Fruit fly (Drosophila melanogaster): ENCODE measurements around the gene SmydA-8.
A peak's percentile ranks its signal among the peaks of the same experiment; 100 is the strongest.

SmydA-8 gene

DNA sequence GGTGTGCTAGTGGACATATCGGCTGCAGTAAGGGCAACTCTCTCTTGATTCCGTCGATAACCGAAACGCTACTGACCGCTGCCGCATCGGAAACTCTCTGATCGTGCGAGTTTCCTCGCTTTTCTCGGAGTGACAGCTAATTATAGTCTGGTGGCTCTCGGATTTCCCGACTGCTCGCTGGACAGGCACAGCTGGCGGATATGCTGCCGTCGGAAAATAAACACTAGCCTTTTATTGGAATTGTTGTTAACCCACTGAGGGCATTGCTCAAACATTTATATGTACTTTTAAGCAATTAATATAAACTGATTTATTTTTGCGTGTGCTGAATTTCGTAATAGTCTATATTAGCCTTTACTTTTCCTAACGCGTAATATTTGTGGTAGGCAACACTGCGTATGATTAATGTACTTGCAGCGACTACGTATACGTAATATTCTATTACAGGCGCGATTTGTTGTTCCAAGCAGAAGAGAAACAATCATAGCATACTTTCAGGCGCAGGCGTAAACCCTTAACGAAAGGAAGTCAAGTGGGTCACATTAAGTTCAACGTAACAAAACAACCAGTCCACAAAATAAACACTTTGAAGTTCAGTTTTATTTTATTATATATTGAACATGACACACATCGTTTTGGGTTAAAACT is at the start of gene SmydA-8:
SmydA-8 (minus strand) TSS at position 51 of the 648 bp plus-strand sequence.
- TF ChIP-seq CTCF (optimal IDR thresholded peaks at IDR 0.05) (no peak), CG8478 (optimal IDR thresholded peaks at IDR 0.05) (no peak)

DNA sequence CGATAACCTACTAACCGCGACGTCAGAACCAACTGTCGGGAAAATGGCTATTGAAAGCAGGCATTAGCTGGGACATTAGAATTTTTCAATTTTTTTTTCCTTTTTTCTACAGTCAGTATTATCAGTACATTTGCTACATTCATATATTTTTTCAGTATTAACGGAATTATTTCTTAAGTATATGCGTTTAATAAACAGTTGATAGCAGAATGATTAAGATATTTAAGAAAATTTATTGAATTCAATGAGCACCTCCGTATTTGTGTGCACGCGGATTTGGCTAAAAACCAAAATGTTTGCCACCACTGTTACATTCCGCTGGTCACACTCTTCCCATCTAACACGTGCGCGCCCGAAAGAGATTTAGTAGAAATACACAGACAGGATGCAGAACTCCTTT is 48.9 kb upstream of the SmydA-8 start, which contains the start of the genes temp and CG3071:
temp (minus strand) TSS at position 5 of the 400 bp plus-strand sequence.
CG3071 (plus strand) TSS at position 327 of the 400 bp plus-strand sequence.
- no peak for TF ChIP-seq CTCF (optimal IDR thresholded peaks at IDR 0.05)
- TF ChIP-seq CG8478 (optimal IDR thresholded peaks at IDR 0.05) = no peak

DNA sequence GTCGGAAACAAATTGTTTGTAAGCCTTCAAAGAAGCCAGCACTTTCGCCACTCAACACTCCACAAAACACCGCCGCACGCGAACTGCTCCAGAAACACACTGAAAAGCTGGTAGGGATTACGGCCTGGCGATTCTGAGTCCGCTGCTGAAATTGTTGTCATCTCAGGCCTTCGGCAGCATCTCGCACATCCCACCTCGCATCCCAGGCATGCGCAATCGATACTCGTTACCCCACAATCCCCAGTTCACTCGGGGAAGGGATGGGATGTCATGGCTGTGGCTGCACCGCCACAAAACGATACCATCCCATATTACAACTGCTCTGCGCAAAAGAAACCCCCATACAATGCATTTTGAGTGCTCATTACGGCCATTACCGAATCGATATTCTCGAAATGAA is 46.2 kb upstream of the SmydA-8 start, which contains the start of gene CG3078:
CG3078 (minus strand) TSS at position 101 of the 400 bp plus-strand sequence.
- TF ChIP-seq CTCF (optimal IDR thresholded peaks at IDR 0.05) (no peak), CG8478 (optimal IDR thresholded peaks at IDR 0.05) (no peak)

dm6 chrX:2258602-2259233 is 45.1 kb upstream of the SmydA-8 start:
- TF ChIP-seq CG8478 (optimal IDR thresholded peaks at IDR 0.05) (no peak), CTCF (optimal IDR thresholded peaks at IDR 0.05) (peak; percentile 81 to 89)

dm6 chrX:2255035-2255434 is 41.4 kb upstream of the SmydA-8 start:
- TF ChIP-seq CG8478 (optimal IDR thresholded peaks at IDR 0.05) (no peak), CTCF (optimal IDR thresholded peaks at IDR 0.05) (no peak)

DNA sequence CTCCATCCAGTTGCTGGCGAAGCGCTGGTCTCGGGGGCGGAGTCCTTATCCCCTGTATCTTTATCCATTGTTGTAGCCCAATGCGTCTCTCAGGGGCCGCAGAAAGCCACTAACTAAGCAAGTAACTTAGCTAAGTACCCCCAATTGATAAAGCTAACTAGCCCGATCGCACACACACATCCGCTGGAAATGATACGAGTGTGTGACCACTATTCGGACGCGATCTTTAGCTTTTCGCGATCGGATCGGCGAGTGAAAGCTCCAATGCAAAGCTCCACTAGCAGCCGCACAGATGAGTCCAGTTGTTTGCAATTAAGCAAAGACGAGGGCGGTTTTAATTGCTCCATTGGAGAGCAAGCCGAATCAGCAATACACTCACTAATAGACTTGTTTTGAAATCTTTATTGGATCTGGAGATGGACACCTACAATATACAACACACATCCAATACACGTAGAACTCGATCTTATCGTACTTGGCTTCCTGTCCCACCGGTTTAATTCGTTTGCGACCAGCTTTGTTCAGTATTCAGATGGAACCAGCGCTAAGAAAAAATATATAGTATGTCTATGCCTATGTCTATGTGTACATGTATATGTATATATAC is 40.5 kb upstream of the SmydA-8 start, which contains the start of gene CG3091:
CG3091 (minus strand) TSS at position 178 of the 607 bp plus-strand sequence.
- TF ChIP-seq CG8478 (optimal IDR thresholded peaks at IDR 0.05) = no peak

DNA sequence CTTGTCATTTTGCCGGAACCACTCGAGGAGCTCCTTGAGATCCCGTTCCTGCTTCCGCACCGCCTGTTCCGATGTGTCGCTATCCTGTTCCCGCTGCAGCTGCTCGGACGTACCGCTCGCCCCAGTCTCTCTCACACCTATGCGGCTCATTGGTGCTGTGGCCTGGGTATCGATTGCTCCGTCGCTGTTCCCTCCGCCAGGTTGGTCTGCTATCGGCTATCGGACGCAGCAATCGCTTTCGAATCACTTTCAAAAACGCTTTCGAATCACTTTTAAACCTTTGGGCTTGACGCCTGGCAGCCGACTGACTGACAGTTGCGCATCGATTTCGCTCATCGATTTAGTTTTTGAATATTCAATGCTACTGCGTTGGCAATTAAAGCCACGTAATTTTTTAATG is 38.1 kb upstream of the SmydA-8 start, which contains the start of gene CG3191:
CG3191 (minus strand) TSS at position 306 of the 400 bp plus-strand sequence.
- no peak for TF ChIP-seq CG8478 (optimal IDR thresholded peaks at IDR 0.05)

dm6 chrX:2249763-2250162 is 36.2 kb upstream of the SmydA-8 start, which contains the start of gene crn:
TSS of gene crn (minus strand) at chrX:2249983.
- TF ChIP-seq CG8478 (optimal IDR thresholded peaks at IDR 0.05) = no peak
- no peak for TF ChIP-seq CTCF (optimal IDR thresholded peaks at IDR 0.05)

dm6 chrX:2245931-2246330 is 32.3 kb upstream of the SmydA-8 start, which contains the start of gene Or2a:
TSS of gene Or2a (plus strand) at chrX:2246231.
- TF ChIP-seq CTCF (optimal IDR thresholded peaks at IDR 0.05) (no peak), CG8478 (optimal IDR thresholded peaks at IDR 0.05) (no peak)

- TF ChIP-seq CG8478 (optimal IDR thresholded peaks at IDR 0.05) (no peak), CTCF (optimal IDR thresholded peaks at IDR 0.05) (no peak)
Measured at dm6 chrX:2244753-2245152, 31.1 kb upstream of the SmydA-8 start.

- no peak for TF ChIP-seq CTCF (optimal IDR thresholded peaks at IDR 0.05)
- no peak for TF ChIP-seq CG8478 (optimal IDR thresholded peaks at IDR 0.05)
Measured at dm6 chrX:2242897-2243296, 29.3 kb upstream of the SmydA-8 start.

dm6 chrX:2241842-2242241 is 28.2 kb upstream of the SmydA-8 start, which contains the start of gene kz:
TSS of gene kz (minus strand) at chrX:2242035.
- TF ChIP-seq CTCF (optimal IDR thresholded peaks at IDR 0.05) (peak in 1 of 2 experiments; percentile 19), CG8478 (optimal IDR thresholded peaks at IDR 0.05) (no peak)

DNA sequence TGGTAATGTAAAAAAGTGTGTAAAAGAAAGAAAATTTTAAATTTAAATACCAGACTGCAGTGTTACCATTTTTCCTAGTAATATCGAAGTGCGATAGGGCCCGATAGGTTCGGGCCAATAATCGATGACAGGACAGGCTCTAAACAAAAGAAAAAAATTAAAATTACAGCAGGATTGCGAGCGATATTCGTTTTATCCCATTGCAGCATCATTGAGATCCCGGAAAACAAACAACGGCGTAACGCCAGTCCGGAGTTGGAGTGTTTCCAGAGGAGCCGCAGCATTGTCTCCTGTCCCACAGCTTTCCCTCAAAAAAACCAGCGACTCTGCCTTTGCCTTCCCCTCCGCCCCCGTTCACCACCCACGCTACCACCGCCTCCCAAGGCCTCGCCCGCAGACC is 11.5 kb upstream of the SmydA-8 start, which contains the start of gene pcx:
pcx (plus strand) TSS at position 159 of the 400 bp plus-strand sequence.
- TF ChIP-seq CTCF (optimal IDR thresholded peaks at IDR 0.05) = no peak
- TF ChIP-seq CG8478 (optimal IDR thresholded peaks at IDR 0.05) = no peak

dm6 chrX:2223454-2223853 is 9.8 kb upstream of the SmydA-8 start, which contains the start of gene CG14052:
TSS of gene CG14052 (plus strand) at chrX:2223754.
- no peak for TF ChIP-seq CTCF (optimal IDR thresholded peaks at IDR 0.05)
- TF ChIP-seq CG8478 (optimal IDR thresholded peaks at IDR 0.05) = no peak

dm6 chrX:2222181-2222790 is 8.7 kb upstream of the SmydA-8 start, which contains the start of gene Vinc:
TSS of gene Vinc (minus strand) at chrX:2222567.
- TF ChIP-seq CG8478 (optimal IDR thresholded peaks at IDR 0.05) = no peak
- no peak for TF ChIP-seq CTCF (optimal IDR thresholded peaks at IDR 0.05)

Measured in S2 (cell line).